Fruit fly (Drosophila melanogaster): ENCODE results near the gene pyx.
A peak's percentile ranks its signal among the peaks of the same experiment; 100 is the strongest.

- TF ChIP-seq CG31627 (GFP tag; optimal IDR thresholded peaks at IDR 0.05) = peak; percentile 65
- peak; percentile 50 for TF ChIP-seq net (GFP tag; optimal IDR thresholded peaks at IDR 0.05)
- TF ChIP-seq CG8319 (GFP tag; optimal IDR thresholded peaks at IDR 0.05) = peak; percentile 32
- no peak for TF ChIP-seq Gug (GFP tag; IDR thresholded peaks at IDR 0.05)
These were observed 48.1 kb upstream of the pyx start, which contains the start of gene miple2 for dm6 chr3L:270760-271500.
